Worm (Caenorhabditis elegans) whole organism, late embryonic: Measurements from ENCODE around the gene F19B10.5.

Experiments
- eyg-1 ChIP-seq: sonication (generic microtip); optimal IDR thresholded peaks from 2 replicates; lab custom pipeline; 2016; ENCODE audit warnings: missing genotype, missing genetic modification characterization, missing compliant biosample characterization
- fax-1 ChIP-seq: sonication (generic microtip); optimal IDR thresholded peaks from 2 replicates; lab custom pipeline; 2016; ENCODE audit warnings: missing genotype, missing genetic modification characterization, missing compliant biosample characterization
- hlh-15 ChIP-seq: sonication (generic microtip); optimal IDR thresholded peaks from 2 replicates; lab custom pipeline; 2016; ENCODE audit warnings: missing genetic modification characterization, missing compliant biosample characterization

DNA sequence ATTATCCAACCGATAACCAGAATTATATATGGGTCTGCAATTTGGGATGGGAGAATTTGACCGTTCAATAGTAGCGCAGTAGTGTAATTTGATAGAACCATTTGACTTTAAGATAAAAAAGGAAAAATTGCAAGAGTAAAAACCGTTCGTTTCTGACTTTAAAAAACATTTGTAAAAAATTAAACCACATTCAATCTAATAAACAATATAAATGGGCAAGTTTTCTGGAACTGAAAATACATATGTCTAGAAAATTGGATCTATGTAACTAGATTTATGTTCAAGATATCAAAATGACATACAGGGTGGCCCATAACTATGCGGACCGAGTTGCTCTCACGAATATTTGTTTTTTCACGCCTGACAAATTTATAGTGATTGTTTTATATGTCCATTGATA is 39.2 kb downstream of the F19B10.5 start, which contains the start of gene srx-102:
- TF ChIP-seq fax-1 (tag; lab: Kevin White, UChicago) (no peak), hlh-15 (tag; lab: Kevin White, UChicago) (no peak), eyg-1 (tag; lab: Kevin White, UChicago) (no peak)
